Worm (Caenorhabditis elegans) whole organism, L4 larva: ENCODE results near the gene dmsr-8.

Experiments
- F26F4.8 ChIP-seq: fragments of 200-800 bp; sonication (Bioruptor generic); conservative IDR thresholded peaks from 2 replicates; pipeline ENCODE4 v1.3.6; 2022; ENCODE audit warnings: missing genetic modification characterization, missing compliant biosample characterization
- R02D3.7 ChIP-seq: fragments of 150-350 bp; sonication (generic microtip); optimal IDR thresholded peaks from 3 replicates; lab custom pipeline; 2014; ENCODE audit warnings: missing biosample characterization, missing genetic modification characterization
- T20F7.1 ChIP-seq: fragments of 200-800 bp; sonication (Bioruptor generic); optimal IDR thresholded peaks from 2 replicates; lab custom pipeline; 2018; ENCODE audit warnings: mild to moderate bottlenecking, missing genetic modification characterization, missing compliant biosample characterization
- Y75B8A.6 ChIP-seq: fragments of 200-800 bp; sonication (Bioruptor generic); IDR thresholded peaks from 2 replicates; pipeline ENCODE4 v1.3.6; 2022; ENCODE audit warnings: missing genetic modification reagents, missing genetic modification characterization, missing compliant biosample characterization
- ZK337.2 ChIP-seq: fragments of 200-800 bp; sonication (Bioruptor generic); IDR thresholded peaks from 2 replicates; pipeline ENCODE4 v1.3.6; 2022; ENCODE audit warnings: missing genetic modification reagents, missing genetic modification characterization, missing compliant biosample characterization
- aha-1 ChIP-seq: fragments of 150-350 bp; peaks from one replicate; lab custom pipeline; 2014; ENCODE audit warnings: missing biosample characterization, missing genetic modification characterization
- ama-1 ChIP-seq: fragments of 150-350 bp; optimal IDR thresholded peaks from 2 replicates; lab custom pipeline; 2014; ENCODE audit warnings: inconsistent platforms, mixed read lengths
- attf-4 ChIP-seq: sonication (generic microtip); optimal IDR thresholded peaks from 3 replicates; lab custom pipeline; 2017; ENCODE audit warnings: missing biosample characterization, missing genetic modification characterization
- ceh-32 ChIP-seq: sonication (generic microtip); optimal IDR thresholded peaks from 2 replicates; lab custom pipeline; 2016; ENCODE audit warnings: mild to moderate bottlenecking, missing genetic modification characterization, missing compliant biosample characterization; ENCODE audit not compliant: poor library complexity
- ceh-62 ChIP-seq: sonication (generic microtip); optimal IDR thresholded peaks from 2 replicates; lab custom pipeline; 2017; ENCODE audit warnings: missing biosample characterization, missing genetic modification characterization
- ctbp-1 ChIP-seq: fragments of 200-800 bp; sonication (Bioruptor generic); IDR thresholded peaks from 2 replicates; pipeline ENCODE4 v1.3.6; 2022; ENCODE audit warnings: missing genetic modification reagents, missing genetic modification characterization, missing compliant biosample characterization
- daf-19 ChIP-seq: fragments of 200-800 bp; sonication (Bioruptor generic); conservative IDR thresholded peaks from 2 replicates; pipeline ENCODE4 v1.3.6; 2022; ENCODE audit warnings: missing genetic modification characterization, missing compliant biosample characterization
- daf-8 ChIP-seq: fragments of 200-800 bp; sonication (Bioruptor generic); IDR thresholded peaks from 2 replicates; pipeline ENCODE4 v1.3.6; 2022; ENCODE audit warnings: missing genetic modification characterization, missing compliant biosample characterization
- dmd-8 ChIP-seq: fragments of 200-800 bp; sonication (Bioruptor generic); IDR thresholded peaks from 2 replicates; pipeline ENCODE4 v1.3.6; 2022; ENCODE audit warnings: missing genetic modification characterization, missing compliant biosample characterization
- dmd-9 ChIP-seq: fragments of 200-800 bp; sonication (Bioruptor generic); IDR thresholded peaks from 2 replicates; pipeline ENCODE4 v1.3.6; 2022; ENCODE audit warnings: missing genetic modification reagents, missing genetic modification characterization, missing compliant biosample characterization
- dpl-1 ChIP-seq: fragments of 150-350 bp; optimal IDR thresholded peaks from 2 replicates; lab custom pipeline; 2014; ENCODE audit warnings: missing biosample characterization, missing genetic modification reagents, missing genetic modification characterization
- egl-43 ChIP-seq: fragments of 200-800 bp; sonication (Bioruptor generic); IDR thresholded peaks from 2 replicates; pipeline ENCODE4 v1.3.6; 2022; ENCODE audit warnings: missing genetic modification reagents, missing genetic modification characterization, missing compliant biosample characterization
- gei-8 ChIP-seq: fragments of 200-800 bp; sonication (Bioruptor generic); optimal IDR thresholded peaks from 2 replicates; lab custom pipeline; 2018; ENCODE audit warnings: mild to moderate bottlenecking, missing genetic modification characterization, missing compliant biosample characterization
- hlh-30 ChIP-seq: sonication (generic microtip); optimal IDR thresholded peaks from 2 replicates; lab custom pipeline; 2017; ENCODE audit warnings: antibody characterized with exemption, mild to moderate bottlenecking, missing genetic modification characterization, missing compliant biosample characterization; ENCODE audit not compliant: insufficient read depth
- lin-13 ChIP-seq: fragments of 150-350 bp; optimal IDR thresholded peaks from 2 replicates; lab custom pipeline; 2014; ENCODE audit warnings: missing biosample characterization, missing genetic modification reagents, missing genetic modification characterization
- lin-39 ChIP-seq: fragments of 150-350 bp; optimal IDR thresholded peaks from 2 replicates; lab custom pipeline; 2014; ENCODE audit warnings: missing biosample characterization, missing genetic modification reagents, missing genetic modification characterization
- mdt-29 ChIP-seq: fragments of 200-800 bp; sonication (Bioruptor generic); IDR thresholded peaks from 2 replicates; pipeline ENCODE4 v1.3.6; 2022; ENCODE audit warnings: missing genetic modification reagents, missing genetic modification characterization, missing compliant biosample characterization
- mxl-2 ChIP-seq: fragments of 200-800 bp; sonication (Bioruptor generic); conservative IDR thresholded peaks from 2 replicates; pipeline ENCODE4 v1.3.6; 2022; ENCODE audit warnings: missing genetic modification reagents, missing genetic modification characterization, missing compliant biosample characterization
- mxl-3 ChIP-seq: fragments of 200-800 bp; sonication (Bioruptor generic); optimal IDR thresholded peaks from 2 replicates; lab custom pipeline; 2018; ENCODE audit warnings: mild to moderate bottlenecking, missing genetic modification characterization, missing compliant biosample characterization
- nhr-102 ChIP-seq: sonication (generic microtip); optimal IDR thresholded peaks from 2 replicates; lab custom pipeline; 2016; ENCODE audit warnings: mild to moderate bottlenecking, missing genetic modification characterization, moderate library complexity, missing compliant biosample characterization
- nhr-28 ChIP-seq: fragments of 150-350 bp; optimal IDR thresholded peaks from 2 replicates; lab custom pipeline; 2014; ENCODE audit warnings: missing biosample characterization, missing genetic modification characterization
- nhr-41 ChIP-seq: fragments of 200-800 bp; sonication (Bioruptor generic); IDR thresholded peaks from 2 replicates; pipeline ENCODE4 v1.3.6; 2022; ENCODE audit warnings: missing genetic modification reagents, missing genetic modification characterization, missing compliant biosample characterization
- nhr-77 ChIP-seq: fragments of 150-350 bp; optimal IDR thresholded peaks from 2 replicates; lab custom pipeline; 2014; ENCODE audit warnings: missing biosample characterization, missing genetic modification characterization
- rbr-2 ChIP-seq: sonication (generic microtip); optimal IDR thresholded peaks from 2 replicates; lab custom pipeline; 2016; ENCODE audit warnings: missing genotype, missing genetic modification characterization, missing compliant biosample characterization
- set-16 ChIP-seq: fragments of 200-800 bp; sonication (Bioruptor generic); IDR thresholded peaks from 2 replicates; pipeline ENCODE4 v1.3.6; 2022; ENCODE audit warnings: missing genetic modification reagents, missing genetic modification characterization, missing compliant biosample characterization
- snpc-1.2 ChIP-seq: fragments of 200-800 bp; sonication (Bioruptor generic); IDR thresholded peaks from 2 replicates; pipeline ENCODE4 v1.3.6; 2022; ENCODE audit warnings: missing genetic modification reagents, missing genetic modification characterization, missing compliant biosample characterization
- spr-1 ChIP-seq: sonication (generic microtip); optimal IDR thresholded peaks from 2 replicates; lab custom pipeline; 2016; ENCODE audit warnings: mild to moderate bottlenecking, missing genetic modification characterization, missing compliant biosample characterization
- tag-97 ChIP-seq: fragments of 200-800 bp; sonication (Bioruptor generic); IDR thresholded peaks from 2 replicates; pipeline ENCODE4 v1.3.6; 2022; ENCODE audit warnings: missing genetic modification characterization, missing compliant biosample characterization
- unc-130 ChIP-seq: sonication (generic microtip); optimal IDR thresholded peaks from 2 replicates; lab custom pipeline; 2016; ENCODE audit warnings: missing genetic modification reagents, missing genetic modification characterization, missing compliant biosample characterization
- unc-62 ChIP-seq, 3 experiments: fragments of 150-350 bp in 1 of 3; sonication (generic microtip); optimal IDR thresholded peaks in 2 of 3; peaks in 1 of 3; 1 replicate in 1 of 3; 2 replicates in 2 of 3; lab custom pipeline; 2014 to 2017; ENCODE audit warnings: missing biosample characterization in 3 of 3, missing genetic modification characterization in 3 of 3, missing genetic modification reagents in 3 of 3, missing genotype in 1 of 3
- zfp-2 ChIP-seq: sonication (generic microtip); optimal IDR thresholded peaks from 2 replicates; lab custom pipeline; 2016; ENCODE audit warnings: mild to moderate bottlenecking, missing genetic modification characterization, missing compliant biosample characterization
- ztf-7 ChIP-seq: fragments of 150-350 bp; optimal IDR thresholded peaks from 2 replicates; lab custom pipeline; 2014; ENCODE audit warnings: missing biosample characterization, missing genetic modification characterization

The dmsr-8 gene

ce11 chrV:10557094-10557493 lies 42.9 kb upstream of the dmsr-8 start:
- TF ChIP-seq nhr-77 (tag; lab: Kevin White, UChicago) = no peak
- peak; percentile 49 for TF ChIP-seq nhr-28 (tag; lab: Kevin White, UChicago)
- TF ChIP-seq dmd-8 (GFP tag; lab: Robert Waterston, UW) = no peak
- TF ChIP-seq hlh-30 (tag; lab: Kevin White, UChicago) = no peak
- TF ChIP-seq, all 104 proteins: peak for 1

- TF ChIP-seq rbr-2 = no peak
- TF ChIP-seq unc-62 (GFP tag; optimal IDR thresholded peaks at IDR 0.05 in 1 of 2; lab: Kevin White, UChicago) = peak in 1 of 2 experiments; percentile 85
- TF ChIP-seq unc-62 (tag; optimal IDR thresholded peaks at IDR 0.05; lab: Kevin White, UChicago) = no peak
Observed at ce11 chrV:10556362-10556761, 42.2 kb upstream of the dmsr-8 start.

ce11 chrV:10555239-10555638 lies 41.1 kb upstream of the dmsr-8 start, which contains the start of gene F32G8.3:
Gene F32G8.3, minus strand, starts transcription at chrV:10555339.
- TF ChIP-seq F26F4.8 (GFP tag; lab: Robert Waterston, UW) (no peak), daf-8 (no peak), mxl-3 (GFP tag; lab: Kevin White, UChicago) (no peak), nhr-77 (tag; lab: Kevin White, UChicago) (no peak), mxl-2 (GFP tag; lab: Robert Waterston, UW) (no peak), ama-1 (lab: Kevin White, UChicago) (no peak), zfp-2 (tag; lab: Kevin White, UChicago) (no peak), ceh-62 (tag; lab: Kevin White, UChicago) (no peak), tag-97 (no peak), dpl-1 (GFP tag; lab: Kevin White, UChicago) (no peak)

ce11 chrV:10549717-10550116 lies 35.5 kb upstream of the dmsr-8 start, which contains the start of gene F32G8.2:
Gene F32G8.2, plus strand, starts transcription at chrV:10550017.
- no peak for TF ChIP-seq lin-39 (tag; lab: Kevin White, UChicago)
- TF ChIP-seq unc-130 (GFP tag; lab: Kevin White, UChicago) = no peak
- TF ChIP-seq gei-8 (GFP tag; lab: Kevin White, UChicago) = no peak
- no peak for TF ChIP-seq ceh-32 (tag; lab: Kevin White, UChicago)
- no peak for TF ChIP-seq hlh-30 (tag; lab: Kevin White, UChicago)
- TF ChIP-seq dmd-8 (GFP tag; lab: Robert Waterston, UW) = no peak
- TF ChIP-seq daf-19 = no peak
- TF ChIP-seq, all 104 proteins: peak for 0

- TF ChIP-seq ctbp-1 (GFP tag; lab: Robert Waterston, UW) = no peak
- TF ChIP-seq nhr-41 = no peak
- TF ChIP-seq dmd-8 (GFP tag; lab: Robert Waterston, UW) = no peak
- TF ChIP-seq nhr-102 (tag; lab: Kevin White, UChicago) = no peak
- TF ChIP-seq Y75B8A.6 (GFP tag; lab: Robert Waterston, UW) = no peak
- no peak for TF ChIP-seq ztf-7
- no peak for TF ChIP-seq aha-1 (tag; lab: Kevin White, UChicago)
- TF ChIP-seq lin-39 (tag; lab: Kevin White, UChicago) = no peak
- no peak for TF ChIP-seq egl-43 (GFP tag; lab: Robert Waterston, UW)
- no peak for TF ChIP-seq dmd-9 (GFP tag; lab: Robert Waterston, UW)
- no peak for TF ChIP-seq R02D3.7 (tag; lab: Kevin White, UChicago)
- no peak for TF ChIP-seq T20F7.1 (GFP tag; lab: Kevin White, UChicago)
- TF ChIP-seq set-16 (GFP tag; lab: Robert Waterston, UW) = no peak
- no peak for TF ChIP-seq attf-4
- TF ChIP-seq lin-13 (GFP tag; lab: Kevin White, UChicago) = no peak
- TF ChIP-seq spr-1 (tag; lab: Kevin White, UChicago) = no peak
- no peak for TF ChIP-seq mdt-29 (GFP tag; lab: Robert Waterston, UW)
- TF ChIP-seq ZK337.2 (GFP tag; lab: Robert Waterston, UW) = no peak
- no peak for TF ChIP-seq snpc-1.2 (GFP tag; lab: Robert Waterston, UW)
Observed at ce11 chrV:10548981-10549380, 34.8 kb upstream of the dmsr-8 start, which contains the start of gene srd-34. Gene srd-34, minus strand, starts transcription at chrV:10549081.
